Worm (Caenorhabditis elegans) whole organism, L1 larva: ENCODE measurements around the gene dhs-17.

Experiments
- C34B4.2 ChIP-seq: sonication (generic microtip); optimal IDR thresholded peaks from 2 replicates; lab custom pipeline; 2017; ENCODE audit warnings: mild to moderate bottlenecking, missing genetic modification characterization, missing compliant biosample characterization
- blmp-1 ChIP-seq: fragments of 150-350 bp; optimal IDR thresholded peaks from 2 replicates; lab custom pipeline; 2014; ENCODE audit warnings: missing biosample characterization, missing genetic modification characterization
- ceh-82 ChIP-seq, 3 experiments: fragments of 150-350 bp in 1 of 3; sonication (generic microtip) in 2 of 3; optimal IDR thresholded peaks; 2 replicates each; lab custom pipeline; 2014 to 2017; ENCODE audit warnings: missing biosample characterization in 3 of 3, missing genetic modification characterization in 3 of 3
- ces-1 ChIP-seq: fragments of 150-350 bp; optimal IDR thresholded peaks from 2 replicates; lab custom pipeline; 2014; ENCODE audit warnings: missing biosample characterization, missing genetic modification reagents, missing genetic modification characterization
- dpl-1 ChIP-seq, 3 experiments: fragments of 150-350 bp in 2 of 3; sonication (generic microtip) in 1 of 3; optimal IDR thresholded peaks; 2 replicates each; lab custom pipeline; 2014 to 2017; ENCODE audit warnings: missing biosample characterization in 3 of 3, missing genetic modification characterization in 3 of 3, missing genetic modification reagents in 3 of 3
- efl-1 ChIP-seq, 4 experiments: fragments of 150-350 bp; optimal IDR thresholded peaks in 3 of 4; peaks in 1 of 4; 1 replicate in 1 of 4; 2 replicates in 3 of 4; lab custom pipeline; 2014; ENCODE audit warnings: missing biosample characterization in 2 of 4, missing genetic modification characterization in 2 of 4, missing genetic modification reagents in 2 of 4
- egl-13 ChIP-seq: sonication (generic microtip); optimal IDR thresholded peaks from 2 replicates; lab custom pipeline; 2016; ENCODE audit warnings: missing genotype, missing genetic modification reagents, missing genetic modification characterization, missing compliant biosample characterization
- elt-2 ChIP-seq: sonication (generic microtip); optimal IDR thresholded peaks from 2 replicates; lab custom pipeline; 2016; ENCODE audit warnings: missing genetic modification characterization, mild to moderate bottlenecking, inconsistent platforms, missing compliant biosample characterization, missing genetic modification reagents
- elt-3 ChIP-seq, 6 experiments: fragments of 150-350 bp in 1 of 6; sonication (generic microtip); optimal IDR thresholded peaks; 2 replicates each; lab custom pipeline; 2017 to 2018; ENCODE audit warnings: missing biosample characterization in 6 of 6, missing genetic modification characterization in 6 of 6, inconsistent platforms in 1 of 6
- fkh-10 ChIP-seq: sonication (generic microtip); optimal IDR thresholded peaks from 2 replicates; lab custom pipeline; 2017; ENCODE audit warnings: missing biosample characterization, missing genetic modification reagents, missing genetic modification characterization
- fos-1 ChIP-seq: fragments of 150-350 bp; optimal IDR thresholded peaks from 2 replicates; lab custom pipeline; 2014; ENCODE audit warnings: missing biosample characterization, missing genetic modification characterization
- hlh-4 ChIP-seq: sonication (generic microtip); optimal IDR thresholded peaks from 2 replicates; lab custom pipeline; 2016; ENCODE audit warnings: mild to moderate bottlenecking, missing genetic modification characterization, missing compliant biosample characterization
- lin-14 ChIP-seq: fragments of 200-800 bp; sonication (Bioruptor generic); optimal IDR thresholded peaks from 2 replicates; lab custom pipeline; 2018; ENCODE audit warnings: mild to moderate bottlenecking, missing genetic modification characterization, moderate library complexity, missing compliant biosample characterization
- lin-15B ChIP-seq: fragments of 150-350 bp; sonication (generic microtip); optimal IDR thresholded peaks from 3 replicates; lab custom pipeline; 2014; ENCODE audit warnings: missing biosample characterization, missing genetic modification characterization
- lin-39 ChIP-seq: fragments of 150-350 bp; optimal IDR thresholded peaks from 2 replicates; lab custom pipeline; 2014; ENCODE audit warnings: missing biosample characterization, missing genetic modification reagents, missing genetic modification characterization
- lir-3 ChIP-seq: sonication (generic microtip); optimal IDR thresholded peaks from 2 replicates; lab custom pipeline; 2016; ENCODE audit warnings: mild to moderate bottlenecking, missing genetic modification characterization, moderate library complexity, missing compliant biosample characterization; ENCODE audit not compliant: poor library complexity
- nhr-11 ChIP-seq: fragments of 150-350 bp; optimal IDR thresholded peaks from 2 replicates; lab custom pipeline; 2014; ENCODE audit warnings: missing biosample characterization, missing genetic modification characterization
- nhr-12 ChIP-seq: sonication (generic microtip); optimal IDR thresholded peaks from 2 replicates; lab custom pipeline; 2017; ENCODE audit warnings: missing biosample characterization, missing genetic modification characterization
- nhr-47 ChIP-seq: sonication (generic microtip); optimal IDR thresholded peaks from 2 replicates; lab custom pipeline; 2016; ENCODE audit warnings: mild to moderate bottlenecking, missing genetic modification characterization, moderate library complexity, missing compliant biosample characterization
- nhr-71 ChIP-seq: sonication (generic microtip); optimal IDR thresholded peaks from 2 replicates; lab custom pipeline; 2016; ENCODE audit warnings: mild to moderate bottlenecking, missing genetic modification characterization, moderate library complexity, missing compliant biosample characterization
- nhr-84 ChIP-seq: sonication (generic microtip); optimal IDR thresholded peaks from 2 replicates; lab custom pipeline; 2017; ENCODE audit warnings: missing biosample characterization, missing genetic modification characterization
- nhr-85 ChIP-seq: sonication (generic microtip); peaks from one replicate; lab custom pipeline; 2016; ENCODE audit warnings: missing genetic modification characterization, inconsistent platforms, missing compliant biosample characterization
- pax-3 ChIP-seq: fragments of 200-800 bp; sonication (Bioruptor generic); optimal IDR thresholded peaks from 2 replicates; lab custom pipeline; 2018; ENCODE audit warnings: mild to moderate bottlenecking, missing genetic modification characterization, moderate library complexity, missing compliant biosample characterization
- skn-1 ChIP-seq: fragments of 150-350 bp; optimal IDR thresholded peaks from 2 replicates; lab custom pipeline; 2014; ENCODE audit warnings: missing biosample characterization, missing genetic modification characterization
- snpc-4 ChIP-seq: fragments of 150-350 bp; optimal IDR thresholded peaks from 2 replicates; lab custom pipeline; 2014; ENCODE audit warnings: missing biosample characterization, missing genetic modification characterization
- sox-4 ChIP-seq: sonication (generic microtip); optimal IDR thresholded peaks from 2 replicates; lab custom pipeline; 2016; ENCODE audit warnings: missing genetic modification characterization, missing compliant biosample characterization
- sptf-1 ChIP-seq: fragments of 150-350 bp; optimal IDR thresholded peaks from 2 replicates; lab custom pipeline; 2014; ENCODE audit warnings: missing biosample characterization, missing genetic modification characterization
- tlp-1 ChIP-seq: fragments of 150-350 bp; optimal IDR thresholded peaks from 2 replicates; lab custom pipeline; 2014; ENCODE audit warnings: missing biosample characterization, missing genetic modification characterization
- unc-130 ChIP-seq: fragments of 150-350 bp; optimal IDR thresholded peaks from 2 replicates; lab custom pipeline; 2017; ENCODE audit warnings: missing biosample characterization, missing genetic modification characterization, inconsistent platforms
- unc-62 ChIP-seq: fragments of 150-350 bp; optimal IDR thresholded peaks from 2 replicates; lab custom pipeline; 2014; ENCODE audit warnings: missing biosample characterization, missing genetic modification reagents, missing genetic modification characterization
- vab-15 ChIP-seq: sonication (generic microtip); optimal IDR thresholded peaks from 2 replicates; lab custom pipeline; 2017; ENCODE audit warnings: missing genotype, mild to moderate bottlenecking, missing genetic modification characterization, missing compliant biosample characterization
- xbp-1 ChIP-seq: sonication (generic microtip); optimal IDR thresholded peaks from 2 replicates; lab custom pipeline; 2016; ENCODE audit warnings: missing genetic modification characterization, missing compliant biosample characterization
- zag-1 ChIP-seq: fragments of 150-350 bp; optimal IDR thresholded peaks from 2 replicates; lab custom pipeline; 2014; ENCODE audit warnings: missing biosample characterization, missing genetic modification characterization
- ztf-4 ChIP-seq: fragments of 150-350 bp; optimal IDR thresholded peaks from 2 replicates; lab custom pipeline; 2014; ENCODE audit warnings: missing biosample characterization, missing genetic modification characterization

dhs-17 gene

DNA sequence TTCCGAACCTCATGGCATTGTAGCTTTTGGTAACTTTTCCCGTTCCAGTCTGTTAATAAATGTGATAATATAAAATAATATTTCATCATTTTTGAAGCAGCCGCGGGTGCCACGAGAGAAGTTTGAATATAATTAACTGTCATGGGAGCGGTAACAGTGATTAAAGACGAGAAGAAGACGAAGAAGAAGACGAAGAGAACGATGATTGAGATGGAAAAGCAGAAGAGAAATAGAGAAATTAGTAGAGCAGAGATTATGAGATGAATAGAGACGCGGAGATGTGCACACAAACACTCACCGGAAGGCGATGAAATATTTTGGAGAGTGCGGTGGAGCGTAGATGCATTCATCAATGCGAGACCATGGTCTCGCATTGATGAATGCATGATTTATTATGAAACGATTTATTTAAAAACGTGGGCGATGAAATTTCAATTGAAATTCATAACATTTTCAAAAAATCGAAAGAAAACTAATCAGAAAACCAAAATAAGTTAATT is 18.6 kb upstream of the dhs-17 start, which contains the start of gene seip-1 (continued):
- TF ChIP-seq vab-15 (tag; lab: Kevin White, UChicago) = no peak
- TF ChIP-seq nhr-71 (tag; lab: Kevin White, UChicago) = peak; percentile 92
- TF ChIP-seq fkh-10 (GFP tag; lab: Kevin White, UChicago) = peak; percentile 65
- peak; percentile 64 to 87 (median 66) for TF ChIP-seq ceh-82 (tag; optimal IDR thresholded peaks at IDR 0.05; lab: Kevin White, UChicago)
- peak; percentile 25 for TF ChIP-seq pax-3
- TF ChIP-seq lir-3 (tag; lab: Kevin White, UChicago) = peak; percentile 58
- peak; percentile 68 for TF ChIP-seq zag-1 (tag; lab: Kevin White, UChicago)
- no peak for TF ChIP-seq nhr-12 (tag; lab: Kevin White, UChicago)
- peak; percentile 72 for TF ChIP-seq egl-13 (tag; lab: Kevin White, UChicago)
- TF ChIP-seq dpl-1 (GFP tag; optimal IDR thresholded peaks at IDR 0.05; lab: Kevin White, UChicago) = peak; percentile 71 to 81 (median 72)
- TF ChIP-seq unc-62 (GFP tag; lab: Kevin White, UChicago) = no peak
- peak; percentile 80 for TF ChIP-seq lin-15B (tag; lab: Kevin White, UChicago)
- no peak for TF ChIP-seq nhr-84 (tag; lab: Kevin White, UChicago)
- TF ChIP-seq ztf-4 (tag; lab: Kevin White, UChicago) = peak; percentile 64
- TF ChIP-seq nhr-11 = peak; percentile 47

DNA sequence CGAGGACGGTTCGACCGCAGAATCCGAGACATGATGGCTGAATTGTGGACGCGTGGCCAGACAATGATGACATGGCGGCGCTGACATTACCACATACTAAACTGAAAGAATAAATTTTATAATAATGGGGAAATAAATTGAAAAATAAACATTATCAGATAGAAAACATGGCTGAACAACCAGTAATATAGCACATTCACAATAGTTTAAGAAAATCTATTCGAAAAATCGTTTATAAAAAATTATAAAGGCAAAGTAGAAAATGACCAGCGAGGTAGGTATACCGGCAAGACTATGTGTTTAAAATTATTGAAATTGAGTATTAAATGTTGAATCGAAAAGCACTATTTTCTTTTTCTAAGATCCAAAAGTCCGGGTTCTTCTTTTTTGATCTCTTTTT is 16.5 kb upstream of the dhs-17 start, which contains the start of gene jamp-1:
jamp-1 (minus strand) TSS at position 101 of the 400 bp plus-strand sequence.
- TF ChIP-seq tlp-1 (tag; lab: Kevin White, UChicago) (no peak), sptf-1 (tag; lab: Kevin White, UChicago) (no peak), sox-4 (no peak), unc-130 (tag; lab: Kevin White, UChicago) (no peak), snpc-4 (no peak), blmp-1 (tag; lab: Kevin White, UChicago) (no peak), nhr-47 (tag; lab: Kevin White, UChicago) (no peak), ces-1 (no peak), egl-13 (tag; lab: Kevin White, UChicago) (no peak)
- TF ChIP-seq, all 84 proteins: peak for 0

DNA sequence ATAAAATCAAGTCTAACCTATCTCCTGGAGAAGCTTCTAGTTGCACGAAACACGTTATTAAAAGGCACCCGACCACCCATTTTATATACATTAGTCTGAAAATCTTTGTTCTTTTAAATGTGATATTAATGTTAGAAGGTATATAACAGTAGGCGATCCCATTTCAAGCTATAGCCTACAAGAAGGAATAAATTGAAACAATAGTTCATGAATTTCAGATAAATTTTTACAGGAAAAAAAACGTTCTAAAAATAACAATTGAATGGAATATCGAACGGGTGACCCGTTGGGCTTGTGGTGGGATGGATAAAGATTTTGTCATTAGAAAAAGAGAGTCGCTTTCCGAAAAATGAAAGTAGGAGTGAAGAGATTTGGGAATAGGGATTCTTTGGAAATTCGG is 13.2 kb upstream of the dhs-17 start, which contains the start of gene pgap-3:
pgap-3 (minus strand) TSS at position 101 of the 400 bp plus-strand sequence.
- TF ChIP-seq hlh-4 (no peak), ztf-4 (tag; lab: Kevin White, UChicago) (no peak), C34B4.2 (tag; lab: Kevin White, UChicago) (no peak), lin-39 (tag; lab: Kevin White, UChicago) (no peak), nhr-85 (tag; lab: Kevin White, UChicago) (no peak), nhr-12 (tag; lab: Kevin White, UChicago) (no peak), skn-1 (tag; lab: Kevin White, UChicago) (no peak), nhr-84 (tag; lab: Kevin White, UChicago) (no peak), xbp-1 (no peak), tlp-1 (tag; lab: Kevin White, UChicago) (no peak)

DNA sequence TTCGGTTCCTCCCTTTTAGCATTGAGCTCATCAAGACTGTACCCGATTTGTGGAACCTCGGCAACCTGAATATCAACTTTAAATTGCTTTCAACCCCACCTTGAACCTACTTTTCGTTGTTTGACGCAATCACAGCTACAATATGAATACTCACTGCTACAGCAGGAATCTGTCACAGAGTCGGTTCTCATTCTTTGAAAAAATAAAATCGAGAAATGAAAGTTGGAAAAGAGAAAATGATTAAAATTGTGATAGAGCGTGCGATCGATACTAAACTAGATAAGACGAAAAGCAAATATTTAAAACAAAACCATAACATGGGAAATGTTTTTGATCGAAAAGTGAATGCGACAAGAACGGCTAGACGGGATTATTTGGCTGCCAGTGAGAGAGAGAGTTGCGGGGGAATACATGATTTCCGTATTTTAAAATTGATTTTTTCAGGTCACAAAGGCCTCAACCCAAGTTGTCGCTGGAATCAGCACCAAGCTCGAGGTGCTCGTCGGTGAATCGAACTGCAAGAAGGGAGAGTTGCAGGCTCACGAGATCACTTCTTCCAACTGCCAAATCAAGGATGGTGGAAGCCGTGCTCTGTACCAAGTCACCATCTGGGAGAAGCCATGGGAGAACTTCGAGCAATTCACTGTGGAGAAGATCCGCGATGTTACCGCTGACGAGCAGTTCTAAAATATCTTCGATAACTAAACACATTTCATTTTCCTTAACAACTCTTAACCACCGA is 10.4 kb upstream of the dhs-17 start, which contains the start of gene R01B10.3:
R01B10.3 (minus strand) TSS at position 277 of the 742 bp plus-strand sequence.
- TF ChIP-seq efl-1 (optimal IDR thresholded peaks at IDR 0.05; lab: Kevin White, UChicago) (no peak), efl-1 (GFP tag; optimal IDR thresholded peaks at IDR 0.05 in 1 of 2; lab: Kevin White, UChicago) (peak in 1 of 2 experiments; percentile 93), lin-14 (GFP tag; lab: Kevin White, UChicago) (no peak), elt-3 (tag; optimal IDR thresholded peaks at IDR 0.05; lab: Kevin White, UChicago) (no peak), fos-1 (no peak), elt-2 (tag; lab: Kevin White, UChicago) (peak; percentile 2)
- TF ChIP-seq, all 84 proteins: peak for 2
